Fruit fly (Drosophila melanogaster) whole organism, embryonic: ENCODE measurements around the gene SmydA-9.
A peak's percentile ranks its signal among the peaks of the same experiment; 100 is the strongest.

Experiments used
- Atf-2 ChIP-seq: fragments of 200-800 bp; sonication (Bioruptor generic); optimal IDR thresholded peaks from 2 replicates; lab custom pipeline; 2016; ENCODE audit warnings: missing biosample characterization, missing genetic modification characterization
- Awh ChIP-seq: fragments of 200-800 bp; sonication (Bioruptor generic); IDR thresholded peaks from 2 replicates; pipeline ENCODE4, ENCODE4 v1.3.6; 2022; ENCODE audit warnings: missing biosample characterization, missing genetic modification characterization
- B-H2 ChIP-seq: fragments of 200-800 bp; sonication (Bioruptor generic); optimal IDR thresholded peaks from 2 replicates; lab custom pipeline; 2018; ENCODE audit warnings: missing biosample characterization, mild to moderate bottlenecking, missing genetic modification characterization
- Bdp1 ChIP-seq: fragments of 200-800 bp; sonication (Bioruptor generic); optimal IDR thresholded peaks from 3 replicates; lab custom pipeline; 2016; ENCODE audit warnings: missing biosample characterization, missing genetic modification characterization
- C15 ChIP-seq: fragments of 200-800 bp; sonication (Bioruptor generic); IDR thresholded peaks from 3 replicates; pipeline ENCODE4 v1.3.6; 2022; ENCODE audit warnings: missing biosample characterization, missing genetic modification characterization
- CG1024 ChIP-seq: fragments of 200-800 bp; sonication (Bioruptor generic); IDR thresholded peaks from 2 replicates; pipeline ENCODE4 v1.3.6; 2022; ENCODE audit warnings: missing biosample characterization, missing genetic modification characterization
- CG11247 ChIP-seq: fragments of 200-800 bp; sonication (Bioruptor generic); IDR thresholded peaks from 2 replicates; pipeline ENCODE4 v1.3.6; 2022; ENCODE audit warnings: missing biosample characterization, missing genetic modification characterization
- CG11560 ChIP-seq: fragments of 200-800 bp; sonication (Bioruptor generic); IDR thresholded peaks from 3 replicates; pipeline ENCODE4 v1.3.6; 2022; ENCODE audit warnings: missing biosample characterization, missing genetic modification characterization
- CG1233 ChIP-seq: fragments of 200-800 bp; sonication (Bioruptor generic); optimal IDR thresholded peaks from 4 replicates; lab custom pipeline; 2018; ENCODE audit warnings: missing biosample characterization, mild to moderate bottlenecking, missing genetic modification characterization
- CG15696 ChIP-seq: fragments of 200-800 bp; sonication (Bioruptor generic); optimal IDR thresholded peaks from 2 replicates; lab custom pipeline; 2019; ENCODE audit warnings: missing biosample characterization, mild to moderate bottlenecking, missing genetic modification characterization, moderate library complexity
- CG17385 ChIP-seq: fragments of 200-800 bp; sonication (Bioruptor generic); optimal IDR thresholded peaks from 3 replicates; lab custom pipeline; 2018; ENCODE audit warnings: missing biosample characterization, mild to moderate bottlenecking, missing genetic modification characterization
- CG17568 ChIP-seq: fragments of 200-800 bp; sonication (Bioruptor generic); optimal IDR thresholded peaks from 2 replicates; lab custom pipeline; 2018; ENCODE audit warnings: missing biosample characterization, mild to moderate bottlenecking, missing genetic modification characterization, moderate library complexity
- CG17912 ChIP-seq: fragments of 200-800 bp; sonication (Bioruptor generic); optimal IDR thresholded peaks from 2 replicates; lab custom pipeline; 2018; ENCODE audit warnings: missing biosample characterization, mild to moderate bottlenecking, missing genetic modification characterization
- CG1792 ChIP-seq: fragments of 200-800 bp; sonication (Bioruptor generic); optimal IDR thresholded peaks from 2 replicates; lab custom pipeline; 2016; ENCODE audit warnings: missing biosample characterization, missing genetic modification characterization
- CG2129 ChIP-seq: fragments of 200-800 bp; sonication (Bioruptor generic); IDR thresholded peaks from 2 replicates; pipeline ENCODE4 v1.3.6; 2022; ENCODE audit warnings: missing biosample characterization, missing genetic modification characterization; ENCODE audit not compliant: partially characterized antibody
- CG42726 ChIP-seq: fragments of 200-800 bp; sonication (Bioruptor generic); IDR thresholded peaks from 2 replicates; pipeline ENCODE4 v1.3.6; 2022; ENCODE audit warnings: missing biosample characterization, missing genetic modification characterization; ENCODE audit not compliant: partially characterized antibody
- CG4730 ChIP-seq: fragments of 200-800 bp; sonication (Bioruptor generic); IDR thresholded peaks from 2 replicates; pipeline ENCODE4 v1.3.6; 2022; ENCODE audit warnings: missing biosample characterization, missing genetic modification characterization
- CG4854 ChIP-seq: fragments of 200-800 bp; sonication (Bioruptor generic); optimal IDR thresholded peaks from 2 replicates; lab custom pipeline; 2016; ENCODE audit warnings: missing biosample characterization, missing genetic modification characterization, inconsistent platforms
- CG5180 ChIP-seq: fragments of 200-800 bp; sonication (Bioruptor generic); optimal IDR thresholded peaks from 3 replicates; lab custom pipeline; 2017; ENCODE audit warnings: missing biosample characterization, missing genetic modification characterization, mild to moderate bottlenecking, moderate library complexity, missing genetic modification reagents
- CG7745 ChIP-seq: fragments of 200-800 bp; sonication (Bioruptor generic); optimal IDR thresholded peaks from 2 replicates; lab custom pipeline; 2018; ENCODE audit warnings: missing biosample characterization, mild to moderate bottlenecking, missing genetic modification characterization, moderate library complexity
- CG7987 ChIP-seq: fragments of 200-800 bp; sonication (Bioruptor generic); optimal IDR thresholded peaks from 2 replicates; lab custom pipeline; 2018; ENCODE audit warnings: missing biosample characterization, mild to moderate bottlenecking, missing genetic modification characterization, moderate library complexity
- CG9727 ChIP-seq: fragments of 200-800 bp; sonication (Bioruptor generic); optimal IDR thresholded peaks from 3 replicates; lab custom pipeline; 2017; ENCODE audit warnings: missing biosample characterization, mild to moderate bottlenecking, missing genetic modification characterization
- CHES-1-like ChIP-seq: fragments of 200-800 bp; sonication (Bioruptor generic); optimal IDR thresholded peaks from 2 replicates; lab custom pipeline; 2016; ENCODE audit warnings: missing biosample characterization, missing genetic modification characterization
- Dad ChIP-seq: fragments of 200-800 bp; sonication (Bioruptor generic); optimal IDR thresholded peaks from 3 replicates; lab custom pipeline; 2016; ENCODE audit warnings: missing biosample characterization, missing genetic modification characterization
- Fer2 ChIP-seq: fragments of 200-800 bp; sonication (Bioruptor generic); optimal IDR thresholded peaks from 2 replicates; lab custom pipeline; 2018; ENCODE audit warnings: missing biosample characterization, mild to moderate bottlenecking, missing genetic modification characterization, moderate library complexity
- H2.0 ChIP-seq: fragments of 200-800 bp; sonication (Bioruptor generic); IDR thresholded peaks from 2 replicates; pipeline ENCODE4 v1.3.6; 2022; ENCODE audit warnings: missing biosample characterization, missing genetic modification characterization
- Hey ChIP-seq: fragments of 200-800 bp; sonication (Bioruptor generic); optimal IDR thresholded peaks from 3 replicates; lab custom pipeline; 2018; ENCODE audit warnings: missing biosample characterization, mild to moderate bottlenecking, missing genetic modification characterization
- Hr51 ChIP-seq, 2 experiments: fragments of 200-800 bp; sonication (Bioruptor generic); optimal IDR thresholded peaks; 2 replicates in 1 of 2; 3 replicates in 1 of 2; lab custom pipeline; 2016 to 2018; ENCODE audit warnings: missing biosample characterization in 2 of 2, missing genetic modification characterization in 2 of 2, mild to moderate bottlenecking in 1 of 2, moderate library complexity in 1 of 2
- Lim3 ChIP-seq: fragments of 200-800 bp; sonication (Bioruptor generic); IDR thresholded peaks from 2 replicates; pipeline ENCODE4 v1.3.6; 2022; ENCODE audit warnings: missing biosample characterization, missing genetic modification characterization
- NC2α ChIP-seq: fragments of 200-800 bp; sonication (Bioruptor generic); optimal IDR thresholded peaks from 2 replicates; lab custom pipeline; 2016; ENCODE audit warnings: missing biosample characterization, missing genetic modification characterization
- Neu2 ChIP-seq: fragments of 200-800 bp; sonication (Bioruptor generic); optimal IDR thresholded peaks from 3 replicates; lab custom pipeline; 2016; ENCODE audit warnings: missing biosample characterization, missing genetic modification characterization, borderline replicate concordance
- Optix ChIP-seq: fragments of 200-800 bp; sonication (Bioruptor generic); IDR thresholded peaks from 3 replicates; pipeline ENCODE4 v1.3.6; 2022; ENCODE audit warnings: missing biosample characterization, missing genetic modification characterization
- Poxn ChIP-seq: fragments of 200-800 bp; sonication (Bioruptor generic); IDR thresholded peaks from 2 replicates; pipeline ENCODE4 v1.3.6; 2022; ENCODE audit warnings: missing biosample characterization, missing genetic modification characterization
- aop ChIP-seq: fragments of 200-800 bp; sonication (Bioruptor generic); IDR thresholded peaks from 2 replicates; pipeline ENCODE4 v1.3.6; 2022; ENCODE audit warnings: missing biosample characterization, missing genetic modification characterization
- bab2 ChIP-seq: fragments of 200-800 bp; sonication (Bioruptor generic); optimal IDR thresholded peaks from 2 replicates; lab custom pipeline; 2016; ENCODE audit warnings: missing biosample characterization, missing genetic modification characterization
- bbx ChIP-seq: fragments of 200-800 bp; sonication (Bioruptor generic); IDR thresholded peaks from 2 replicates; pipeline ENCODE4 v1.3.6; 2022; ENCODE audit warnings: missing biosample characterization, missing genetic modification characterization; ENCODE audit not compliant: partially characterized antibody
- chn ChIP-seq: fragments of 200-800 bp; sonication (Bioruptor generic); optimal IDR thresholded peaks from 2 replicates; lab custom pipeline; 2016; ENCODE audit warnings: missing biosample characterization, missing genetic modification characterization
- crol ChIP-seq: fragments of 200-800 bp; sonication (Bioruptor generic); IDR thresholded peaks from 2 replicates; pipeline ENCODE4 v1.3.6; 2022; ENCODE audit warnings: missing biosample characterization, missing genetic modification characterization
- dan ChIP-seq: fragments of 200-800 bp; sonication (Bioruptor generic); IDR thresholded peaks from 2 replicates; pipeline ENCODE4 v1.3.6; 2022; ENCODE audit warnings: missing biosample characterization, missing genetic modification characterization
- emc ChIP-seq: fragments of 200-800 bp; sonication (Bioruptor generic); optimal IDR thresholded peaks from 2 replicates; lab custom pipeline; 2016; ENCODE audit warnings: missing biosample characterization, missing genetic modification characterization
- eve ChIP-seq, 2 experiments: fragments of >200 bp; optimal IDR thresholded peaks; 2 replicates each; lab custom pipeline; 2017; ENCODE audit warnings: missing biosample characterization in 2 of 2, missing genetic modification characterization in 2 of 2
- her ChIP-seq: fragments of 200-800 bp; sonication (Bioruptor generic); optimal IDR thresholded peaks from 2 replicates; lab custom pipeline; 2016; ENCODE audit warnings: missing biosample characterization, missing genetic modification characterization
- insv ChIP-seq, 2 experiments: fragments of 200-800 bp; sonication (Bioruptor generic); optimal IDR thresholded peaks; 3 replicates each; lab custom pipeline; 2016 to 2018; ENCODE audit warnings: missing biosample characterization in 2 of 2, missing genetic modification characterization in 2 of 2
- jigr1 ChIP-seq: fragments of 200-800 bp; sonication (Bioruptor generic); IDR thresholded peaks from 3 replicates; pipeline ENCODE4 v1.3.6; 2022; ENCODE audit warnings: missing biosample characterization, missing genetic modification characterization
- pita ChIP-seq: fragments of 200-800 bp; sonication (Bioruptor generic); optimal IDR thresholded peaks from 2 replicates; lab custom pipeline; 2017; ENCODE audit warnings: missing biosample characterization, mild to moderate bottlenecking, missing genetic modification characterization
- psq ChIP-seq: fragments of 200-800 bp; sonication (Bioruptor generic); optimal IDR thresholded peaks from 2 replicates; lab custom pipeline; 2017; ENCODE audit warnings: missing biosample characterization, missing genetic modification characterization
- shn ChIP-seq: fragments of 200-800 bp; sonication (Bioruptor generic); optimal IDR thresholded peaks from 3 replicates; lab custom pipeline; 2016; ENCODE audit warnings: missing biosample characterization, missing genetic modification characterization
- slbo ChIP-seq: fragments of 200-800 bp; sonication (Bioruptor generic); IDR thresholded peaks from 2 replicates; pipeline ENCODE4 v1.3.6; 2022; ENCODE audit warnings: missing biosample characterization, missing genetic modification characterization
- stc ChIP-seq: fragments of 200-800 bp; sonication (Bioruptor generic); IDR thresholded peaks from 2 replicates; pipeline ENCODE4 v1.3.6; 2022; ENCODE audit warnings: missing biosample characterization, missing genetic modification characterization
- vfl ChIP-seq: fragments of 200-800 bp; sonication (Bioruptor generic); optimal IDR thresholded peaks from 2 replicates; lab custom pipeline; 2016; ENCODE audit warnings: missing biosample characterization, missing genetic modification characterization
- wor ChIP-seq: fragments of 200-800 bp; sonication (Bioruptor generic); IDR thresholded peaks from 2 replicates; pipeline ENCODE4 v1.3.6; 2022; ENCODE audit warnings: missing biosample characterization, missing genetic modification characterization
- yki ChIP-seq: fragments of >200 bp; optimal IDR thresholded peaks from 3 replicates; lab custom pipeline; 2018

The SmydA-9 gene

dm6 chrX:9196362-9196761 is 14.3 kb downstream of the SmydA-9 start, which contains the start of gene CG12118 (continued):
- TF ChIP-seq aop (GFP tag; lab: Robert Waterston, UW) (no peak), chn (GFP tag; lab: Kevin White, UChicago) (peak; percentile 57), jigr1 (GFP tag; lab: Robert Waterston, UW) (no peak), emc (GFP tag; lab: Kevin White, UChicago) (no peak), CG17385 (GFP tag; lab: Kevin White, UChicago) (peak; percentile 71), Bdp1 (GFP tag; lab: Kevin White, UChicago) (peak; percentile 43), Hr51 (GFP tag; optimal IDR thresholded peaks at IDR 0.05; lab: Kevin White, UChicago) (peak; percentile 53 to 80), stc (GFP tag; lab: Robert Waterston, UW) (peak; percentile 66; the same call in 1 of the 2 replicates), bab2 (GFP tag; lab: Kevin White, UChicago) (peak; percentile 40), Awh (GFP tag; lab: Robert Waterston, UW) (peak; percentile 79; the same call in 1 of the 2 replicates), CG15696 (peak; percentile 62), CG9727 (GFP tag; lab: Kevin White, UChicago) (peak; percentile 84), CG17912 (GFP tag; lab: Kevin White, UChicago) (no peak), eve (GFP tag; optimal IDR thresholded peaks at IDR 0.05; lab: Kevin White, UChicago) (no peak), psq (peak; percentile 30), CG5180 (GFP tag; lab: Kevin White, UChicago) (no peak), her (GFP tag; lab: Kevin White, UChicago) (no peak), insv (GFP tag; optimal IDR thresholded peaks at IDR 0.05; lab: Kevin White, UChicago) (peak in 1 of 2 experiments; percentile 7), CG42726 (GFP tag; lab: Robert Waterston, UW) (peak; percentile 70; the same call in 1 of the 2 replicates), shn (GFP tag; lab: Kevin White, UChicago) (no peak), CG11560 (peak; percentile 55; the same call in 1 of the 3 replicates), CG17568 (GFP tag; lab: Kevin White, UChicago) (no peak), C15 (peak; percentile 61; the same call in 1 of the 3 replicates), bbx (peak; percentile 84), CG4730 (GFP tag; lab: Robert Waterston, UW) (peak; percentile 59; the same call in 1 of the 2 replicates), Optix (GFP tag; lab: Robert Waterston, UW) (no peak), Dad (GFP tag; lab: Kevin White, UChicago) (no peak), Lim3 (GFP tag; lab: Robert Waterston, UW) (no peak), CG1792 (GFP tag; lab: Kevin White, UChicago) (no peak), Neu2 (GFP tag; lab: Kevin White, UChicago) (no peak), dan (GFP tag; lab: Robert Waterston, UW) (no peak), Fer2 (tag; lab: Kevin White, UChicago) (peak; percentile 55), CG7745 (no peak), H2.0 (GFP tag; lab: Robert Waterston, UW) (peak; percentile 87), slbo (GFP tag; lab: Robert Waterston, UW) (peak; percentile 94), Hey (tag; lab: Kevin White, UChicago) (no peak), CG7987 (GFP tag; lab: Kevin White, UChicago) (peak; percentile 44), pita (GFP tag; lab: Kevin White, UChicago) (no peak), CG4854 (GFP tag; lab: Kevin White, UChicago) (peak; percentile 55), NC2α (no peak), CG1233 (peak; percentile 59), Atf-2 (peak; percentile 9), CHES-1-like (peak; percentile 15), B-H2 (peak; percentile 81), CG1024 (GFP tag; lab: Robert Waterston, UW) (peak; percentile 70), vfl (GFP tag; lab: Kevin White, UChicago) (peak; percentile 67), Poxn (GFP tag; lab: Robert Waterston, UW) (peak; percentile 32; the same call in 1 of the 2 replicates), wor (GFP tag; lab: Robert Waterston, UW) (peak; percentile 67), yki (no peak), CG11247 (GFP tag; lab: Robert Waterston, UW) (peak; percentile 83), crol (GFP tag; lab: Robert Waterston, UW) (no peak), CG2129 (GFP tag; lab: Robert Waterston, UW) (peak; percentile 84)
